Fruit fly (Drosophila melanogaster) whole organism, embryonic: ENCODE data around the gene CG13898.
A peak's percentile ranks its signal among the peaks of the same experiment; 100 is the strongest.

Experiments used
- Abd-B ChIP-seq: fragments of 200-800 bp; sonication (Bioruptor generic); optimal IDR thresholded peaks from 2 replicates; lab custom pipeline; 2018; ENCODE audit warnings: missing biosample characterization, mild to moderate bottlenecking, missing genetic modification characterization, moderate library complexity
- Adf1 ChIP-seq: fragments of 200-800 bp; sonication (Bioruptor generic); IDR thresholded peaks from 2 replicates; pipeline ENCODE4 v1.3.6; 2022; ENCODE audit warnings: missing biosample characterization, missing genetic modification characterization
- B-H2 ChIP-seq: fragments of 200-800 bp; sonication (Bioruptor generic); optimal IDR thresholded peaks from 2 replicates; lab custom pipeline; 2018; ENCODE audit warnings: missing biosample characterization, mild to moderate bottlenecking, missing genetic modification characterization
- BEAF-32 ChIP-seq: fragments of 200-800 bp; sonication (Bioruptor generic); optimal IDR thresholded peaks from 3 replicates; lab custom pipeline; 2017; ENCODE audit warnings: missing biosample characterization, missing genetic modification characterization, mild to moderate bottlenecking, moderate library complexity, missing genetic modification reagents
- Bgb ChIP-seq: fragments of 200-800 bp; sonication (Bioruptor generic); IDR thresholded peaks from 2 replicates; pipeline ENCODE4 v1.3.6; 2022; ENCODE audit warnings: missing biosample characterization, missing genetic modification characterization; ENCODE audit not compliant: partially characterized antibody
- CG10565 ChIP-seq: fragments of 200-800 bp; sonication (Bioruptor generic); optimal IDR thresholded peaks from 3 replicates; lab custom pipeline; 2016; ENCODE audit warnings: missing biosample characterization, mild to moderate bottlenecking, missing genetic modification characterization
- CG11560 ChIP-seq: fragments of 200-800 bp; sonication (Bioruptor generic); IDR thresholded peaks from 3 replicates; pipeline ENCODE4 v1.3.6; 2022; ENCODE audit warnings: missing biosample characterization, missing genetic modification characterization
- CG12071 ChIP-seq: fragments of 200-800 bp; sonication (Bioruptor generic); optimal IDR thresholded peaks from 3 replicates; lab custom pipeline; 2018; ENCODE audit warnings: missing biosample characterization, mild to moderate bottlenecking, missing genetic modification characterization
- CG15011 ChIP-seq: fragments of 200-800 bp; sonication (Bioruptor generic); optimal IDR thresholded peaks from 3 replicates; lab custom pipeline; 2018; ENCODE audit warnings: missing biosample characterization, mild to moderate bottlenecking, missing genetic modification characterization
- CG15479 ChIP-seq: fragments of 200-800 bp; sonication (Bioruptor generic); optimal IDR thresholded peaks from 3 replicates; lab custom pipeline; 2019; ENCODE audit warnings: missing biosample characterization, mild to moderate bottlenecking, missing genetic modification characterization, moderate library complexity
- CG15601 ChIP-seq: fragments of 200-800 bp; sonication (Bioruptor generic); optimal IDR thresholded peaks from 3 replicates; lab custom pipeline; 2019; ENCODE audit warnings: missing biosample characterization, mild to moderate bottlenecking, missing genetic modification characterization, moderate library complexity
- CG18011 ChIP-seq: fragments of 200-800 bp; sonication (Bioruptor generic); optimal IDR thresholded peaks from 2 replicates; lab custom pipeline; 2017; ENCODE audit warnings: missing biosample characterization, missing genetic modification characterization, mild to moderate bottlenecking, moderate library complexity, missing genotype
- CG18599 ChIP-seq: fragments of 200-800 bp; sonication (Bioruptor generic); optimal IDR thresholded peaks from 3 replicates; lab custom pipeline; 2017; ENCODE audit warnings: missing biosample characterization, missing genetic modification characterization, mild to moderate bottlenecking, moderate library complexity, missing genetic modification reagents
- CG2678 ChIP-seq: fragments of 200-800 bp; sonication (Bioruptor generic); optimal IDR thresholded peaks from 3 replicates; lab custom pipeline; 2019; ENCODE audit warnings: missing biosample characterization, mild to moderate bottlenecking, missing genetic modification characterization, moderate library complexity
- CG2889 ChIP-seq: fragments of 200-800 bp; sonication (Bioruptor generic); IDR thresholded peaks from 3 replicates; pipeline ENCODE4 v1.3.6; 2022; ENCODE audit warnings: missing biosample characterization, missing genetic modification characterization
- CG31365 ChIP-seq: fragments of 200-800 bp; sonication (Bioruptor generic); optimal IDR thresholded peaks from 2 replicates; lab custom pipeline; 2018; ENCODE audit warnings: missing biosample characterization, mild to moderate bottlenecking, missing genetic modification characterization
- CG3407 ChIP-seq: fragments of 200-800 bp; sonication (Bioruptor generic); optimal IDR thresholded peaks from 2 replicates; lab custom pipeline; 2018; ENCODE audit warnings: missing biosample characterization, mild to moderate bottlenecking, missing genetic modification characterization
- CG4707 ChIP-seq: fragments of 200-800 bp; sonication (Bioruptor generic); optimal IDR thresholded peaks from 2 replicates; lab custom pipeline; 2018; ENCODE audit warnings: missing biosample characterization, mild to moderate bottlenecking, missing genetic modification characterization, moderate library complexity
- CG6254 ChIP-seq: fragments of 200-800 bp; sonication (Bioruptor generic); optimal IDR thresholded peaks from 3 replicates; lab custom pipeline; 2017; ENCODE audit warnings: mild to moderate bottlenecking, missing biosample characterization, missing genetic modification reagents, missing genetic modification characterization
- CG7372 ChIP-seq: fragments of 200-800 bp; sonication (Bioruptor generic); IDR thresholded peaks from 2 replicates; pipeline ENCODE4 v1.3.6; 2022; ENCODE audit warnings: missing biosample characterization, missing genetic modification characterization
- CG8281 ChIP-seq: fragments of 200-800 bp; sonication (Bioruptor generic); optimal IDR thresholded peaks from 2 replicates; lab custom pipeline; 2018; ENCODE audit warnings: missing biosample characterization, mild to moderate bottlenecking, missing genetic modification characterization, moderate library complexity
- CG8765 ChIP-seq: fragments of 200-800 bp; sonication (Bioruptor generic); IDR thresholded peaks from 2 replicates; pipeline ENCODE4 v1.3.6; 2022; ENCODE audit warnings: missing biosample characterization, missing genetic modification characterization
- CG8924 ChIP-seq: fragments of 200-800 bp; optimal IDR thresholded peaks from 3 replicates; lab custom pipeline; 2019; ENCODE audit warnings: missing biosample characterization, mild to moderate bottlenecking, missing genetic modification characterization, moderate library complexity
- CG8944 ChIP-seq: fragments of 200-800 bp; sonication (Bioruptor generic); optimal IDR thresholded peaks from 3 replicates; lab custom pipeline; 2016; ENCODE audit warnings: missing biosample characterization, missing genetic modification characterization
- CG9215 ChIP-seq: fragments of 200-800 bp; sonication (Bioruptor generic); IDR thresholded peaks from 2 replicates; pipeline ENCODE4 v1.3.6; 2022; ENCODE audit warnings: missing biosample characterization, missing genetic modification characterization
- CTCF ChIP-seq: fragments of 200-800 bp; sonication (Bioruptor generic); optimal IDR thresholded peaks from 2 replicates; lab custom pipeline; 2017; ENCODE audit warnings: missing biosample characterization, mild to moderate bottlenecking, missing genetic modification characterization, moderate library complexity
- Doc3 ChIP-seq: fragments of 200-800 bp; sonication (Bioruptor generic); IDR thresholded peaks from 3 replicates; pipeline ENCODE4 v1.3.6; 2022; ENCODE audit warnings: missing biosample characterization, missing genetic modification characterization; ENCODE audit not compliant: partially characterized antibody
- E2f2 ChIP-seq: fragments of 200-800 bp; sonication (Bioruptor generic); IDR thresholded peaks from 2 replicates; pipeline ENCODE4 v1.3.6; 2022; ENCODE audit warnings: missing biosample characterization, missing genetic modification characterization
- Ets65A ChIP-seq: fragments of 200-800 bp; sonication (Bioruptor generic); peaks from one replicate; lab custom pipeline; 2016; ENCODE audit warnings: missing biosample characterization, missing genetic modification characterization
- NfI ChIP-seq: fragments of 200-800 bp; sonication (Bioruptor generic); optimal IDR thresholded peaks from 3 replicates; lab custom pipeline; 2018; ENCODE audit warnings: missing biosample characterization, mild to moderate bottlenecking, missing genetic modification characterization, moderate library complexity
- Scr ChIP-seq: fragments of 200-800 bp; sonication (Bioruptor generic); IDR thresholded peaks from 2 replicates; pipeline ENCODE4 v1.3.6; 2022; ENCODE audit warnings: missing biosample characterization, missing genetic modification characterization; ENCODE audit not compliant: partially characterized antibody
- Sin3A ChIP-seq: fragments of >200 bp; optimal IDR thresholded peaks from 2 replicates; lab custom pipeline; 2018
- Taf1 ChIP-seq: fragments of 200-800 bp; sonication (Bioruptor generic); IDR thresholded peaks from 2 replicates; pipeline ENCODE4 v1.3.6; 2022; ENCODE audit warnings: missing biosample characterization, missing genetic modification characterization
- abd-A ChIP-seq: fragments of 200-800 bp; sonication (Bioruptor generic); optimal IDR thresholded peaks from 3 replicates; lab custom pipeline; 2019; ENCODE audit warnings: missing biosample characterization, mild to moderate bottlenecking, missing genetic modification characterization, moderate library complexity
- cg ChIP-seq: fragments of 200-800 bp; sonication (Bioruptor generic); optimal IDR thresholded peaks from 3 replicates; lab custom pipeline; 2019; ENCODE audit warnings: missing biosample characterization, mild to moderate bottlenecking, missing genetic modification characterization, moderate library complexity
- disco-r ChIP-seq: fragments of 200-800 bp; sonication (Bioruptor generic); optimal IDR thresholded peaks from 2 replicates; lab custom pipeline; 2016; ENCODE audit warnings: missing biosample characterization, missing genetic modification characterization
- eyg ChIP-seq: fragments of 200-800 bp; sonication (Bioruptor generic); optimal IDR thresholded peaks from 3 replicates; lab custom pipeline; 2016; ENCODE audit warnings: missing biosample characterization, missing genetic modification characterization
- fru ChIP-seq: fragments of >200 bp; optimal IDR thresholded peaks from 2 replicates; lab custom pipeline; 2017
- gsb ChIP-seq: fragments of 200-800 bp; sonication (Bioruptor generic); IDR thresholded peaks from 2 replicates; pipeline ENCODE4 v1.3.6; 2022; ENCODE audit warnings: missing biosample characterization, missing genetic modification characterization
- insv ChIP-seq, 2 experiments: fragments of 200-800 bp; sonication (Bioruptor generic); optimal IDR thresholded peaks; 3 replicates each; lab custom pipeline; 2016 to 2018; ENCODE audit warnings: missing biosample characterization in 2 of 2, missing genetic modification characterization in 2 of 2
- lov ChIP-seq, 2 experiments: fragments of 200-800 bp in 1 of 2; fragments of >200 bp in 1 of 2; sonication (Bioruptor generic) in 1 of 2; IDR thresholded peaks in 1 of 2; optimal IDR thresholded peaks in 1 of 2; 2 replicates in 1 of 2; 3 replicates in 1 of 2; pipeline versions ENCODE4 v1.3.6 to Lab custom; 2017 to 2022; ENCODE audit warnings: missing biosample characterization in 1 of 2, missing genetic modification characterization in 1 of 2
- luna ChIP-seq: fragments of 200-800 bp; sonication (Bioruptor generic); optimal IDR thresholded peaks from 2 replicates; lab custom pipeline; 2016; ENCODE audit warnings: missing biosample characterization, missing genetic modification characterization
- oc ChIP-seq: fragments of 200-800 bp; sonication (Bioruptor generic); optimal IDR thresholded peaks from 2 replicates; lab custom pipeline; 2018; ENCODE audit warnings: missing biosample characterization, mild to moderate bottlenecking, missing genetic modification characterization, moderate library complexity
- odd ChIP-seq: fragments of 200-800 bp; sonication (Bioruptor generic); optimal IDR thresholded peaks from 2 replicates; lab custom pipeline; 2017; ENCODE audit warnings: missing biosample characterization, mild to moderate bottlenecking, missing genetic modification characterization
- pho ChIP-seq: fragments of 200-800 bp; sonication (Bioruptor generic); optimal IDR thresholded peaks from 2 replicates; lab custom pipeline; 2016; ENCODE audit warnings: missing biosample characterization, missing genetic modification characterization
- pum ChIP-seq: fragments of 200-800 bp; sonication (Bioruptor generic); optimal IDR thresholded peaks from 2 replicates; lab custom pipeline; 2016; ENCODE audit warnings: missing biosample characterization, missing genetic modification characterization
- so ChIP-seq: fragments of 200-800 bp; sonication (Bioruptor generic); IDR thresholded peaks from 3 replicates; pipeline ENCODE4 v1.3.6; 2022; ENCODE audit warnings: missing biosample characterization, missing genetic modification characterization
- trh ChIP-seq: fragments of 200-800 bp; sonication (Bioruptor generic); optimal IDR thresholded peaks from 2 replicates; lab custom pipeline; 2016; ENCODE audit warnings: missing biosample characterization, missing genetic modification characterization
- wek ChIP-seq: fragments of 200-800 bp; sonication (Bioruptor generic); optimal IDR thresholded peaks from 3 replicates; lab custom pipeline; 2018; ENCODE audit warnings: missing biosample characterization, mild to moderate bottlenecking, missing genetic modification characterization, moderate library complexity

The CG13898 gene

dm6 chr3L:784111-784960 lies 19.5 kb downstream of the CG13898 start (continued):
- TF ChIP-seq CG18599 (GFP tag; lab: Kevin White, UChicago) (peak; percentile 62), Scr (GFP tag; lab: Robert Waterston, UW) (no peak), pum (GFP tag; lab: Kevin White, UChicago) (peak; percentile 40), CG2889 (GFP tag; lab: Robert Waterston, UW) (peak; percentile 69; the same call in 2 of the 3 replicates), gsb (no peak), wek (peak; percentile 22), CG6254 (GFP tag; lab: Kevin White, UChicago) (peak; percentile 8), Bgb (GFP tag; lab: Robert Waterston, UW) (no peak), CG12071 (peak; percentile 26), CG3407 (GFP tag; lab: Kevin White, UChicago) (peak; percentile 52), CG10565 (no peak), CG9215 (GFP tag; lab: Robert Waterston, UW) (peak; percentile 54; the same call in 1 of the 2 replicates), Sin3A (lab: Kevin White, UChicago) (no peak), oc (tag; lab: Kevin White, UChicago) (peak; percentile 28), CG31365 (tag; lab: Kevin White, UChicago) (peak; percentile 16), CG8281 (peak; percentile 11), CG15601 (tag; lab: Kevin White, UChicago) (peak; percentile 43), abd-A (tag; lab: Kevin White, UChicago) (no peak), Ets65A (GFP tag; lab: Kevin White, UChicago) (peak; percentile 93), CG15479 (GFP tag; lab: Kevin White, UChicago) (no peak), NfI (GFP tag; lab: Kevin White, UChicago) (peak; percentile 56), insv (GFP tag; optimal IDR thresholded peaks at IDR 0.05; lab: Kevin White, UChicago) (no peak), cg (GFP tag; lab: Kevin White, UChicago) (no peak), Taf1 (GFP tag; lab: Robert Waterston, UW) (peak; percentile 47; the same call in 1 of the 2 replicates), trh (no peak), CG8924 (tag; lab: Kevin White, UChicago) (peak; percentile 60), so (GFP tag; lab: Robert Waterston, UW) (peak; percentile 71; the same call in 1 of the 3 replicates), E2f2 (peak; percentile 43), CG7372 (GFP tag; lab: Robert Waterston, UW) (0 out of 2 replicates have a peak, but pooled peaks have one; percentile 50), eyg (GFP tag; lab: Kevin White, UChicago) (no peak), luna (GFP tag; lab: Kevin White, UChicago) (peak; percentile 54), lov (optimal IDR thresholded peaks at IDR 0.05; lab: Kevin White, UChicago) (no peak), lov (GFP tag; IDR thresholded peaks at IDR 0.05; lab: Robert Waterston, UW) (0 out of 3 replicates have a peak, but pooled peaks have one; percentile 63), B-H2 (GFP tag; lab: Kevin White, UChicago) (no peak), CG11560 (tag; lab: Robert Waterston, UW) (no peak), CG2678 (peak; percentile 69), disco-r (GFP tag; lab: Kevin White, UChicago) (peak; percentile 30), Abd-B (GFP tag; lab: Kevin White, UChicago) (peak; percentile 60), CG15011 (GFP tag; lab: Kevin White, UChicago) (peak; percentile 20), fru (lab: Kevin White, UChicago) (no peak), CTCF (GFP tag; lab: Kevin White, UChicago) (no peak), CG8765 (0 out of 2 replicates have a peak, but pooled peaks have one; percentile 18), CG18011 (no peak), odd (peak; percentile 9), pho (peak; percentile 68), BEAF-32 (GFP tag; lab: Kevin White, UChicago) (no peak), Adf1 (GFP tag; lab: Robert Waterston, UW) (peak; percentile 90), CG4707 (GFP tag; lab: Kevin White, UChicago) (peak; percentile 23), Doc3 (GFP tag; lab: Robert Waterston, UW) (no peak), CG8944 (GFP tag; lab: Kevin White, UChicago) (peak; percentile 74)
